Fruit fly (Drosophila melanogaster) Kc167 (cell line): ENCODE data around the gene twit.

Experiments used
- Myc ChIP-seq: fragments of >200 bp; optimal IDR thresholded peaks from 2 replicates; lab custom pipeline; 2017; ENCODE audit warnings: missing external identifiers
- Sin3A ChIP-seq: fragments of >200 bp; optimal IDR thresholded peaks from 2 replicates; lab custom pipeline; 2018; ENCODE audit warnings: missing external identifiers
- insv ChIP-seq: fragments of >200 bp; optimal IDR thresholded peaks from 3 replicates; lab custom pipeline; 2018; ENCODE audit warnings: missing external identifiers
- psq ChIP-seq: fragments of >200 bp; optimal IDR thresholded peaks from 2 replicates; lab custom pipeline; 2017; ENCODE audit warnings: missing external identifiers

- TF ChIP-seq psq (lab: Kevin White, UChicago), result no peak
- no peak for TF ChIP-seq Sin3A
- TF ChIP-seq Myc, result no peak
- no peak for TF ChIP-seq insv (lab: Kevin White, UChicago)
Measured at dm6 chr2L:20811039-20811652, 41.2 kb upstream of the twit start.
